Fruit fly (Drosophila melanogaster): ENCODE measurements around the gene CG14340.
A peak's percentile ranks its signal among the peaks of the same experiment; 100 is the strongest.

DNA sequence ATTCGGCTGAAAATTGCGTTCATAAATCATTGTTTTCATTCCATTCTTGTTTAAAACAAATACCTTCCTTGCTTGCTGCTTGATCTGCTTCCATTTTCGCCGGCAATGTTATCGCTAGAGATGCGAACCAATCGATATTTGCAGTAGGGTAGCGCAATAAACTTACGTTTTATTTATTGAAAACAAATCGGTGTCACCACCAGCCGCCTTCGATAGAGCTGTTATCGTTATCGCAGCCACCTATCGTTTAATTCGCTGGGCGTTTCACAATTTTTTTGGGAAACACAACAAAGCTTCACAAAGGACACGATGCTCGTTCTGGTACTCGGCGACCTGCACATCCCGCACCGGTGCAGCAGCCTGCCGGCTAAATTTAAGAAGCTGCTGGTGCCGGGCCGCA, 37.8 kb downstream of the CG14340 start, which contains the start of the genes Tfb4 and Vps29:
- TF ChIP-seq sage (GFP tag; optimal IDR thresholded peaks at IDR 0.05) (no peak), Abd-B (GFP tag; optimal IDR thresholded peaks at IDR 0.05) (no peak), h (GFP tag; optimal IDR thresholded peaks at IDR 0.05) (peak; percentile 77), rgr (GFP tag; optimal IDR thresholded peaks at IDR 0.05) (no peak), brk (GFP tag; optimal IDR thresholded peaks at IDR 0.05) (no peak), Hr78 (GFP tag; optimal IDR thresholded peaks at IDR 0.05) (no peak), psq (GFP tag; optimal IDR thresholded peaks at IDR 0.05) (peak; percentile 43), usp (GFP tag; optimal IDR thresholded peaks at IDR 0.05) (no peak), Hnf4 (GFP tag; optimal IDR thresholded peaks at IDR 0.05) (no peak), Vsx2 (GFP tag; optimal IDR thresholded peaks at IDR 0.05; ENCODE audit: partially characterized antibody) (no peak), Dfd (GFP tag; optimal IDR thresholded peaks at IDR 0.05) (no peak), dsf (GFP tag; optimal IDR thresholded peaks at IDR 0.05; ENCODE audit: borderline replicate concordance) (no peak), fru (GFP tag; optimal IDR thresholded peaks at IDR 0.05) (no peak), N (GFP tag; optimal IDR thresholded peaks at IDR 0.05) (no peak)
